Worm (Caenorhabditis elegans) whole organism, L2 larva: Measurements from ENCODE around the gene T10B5.10.

Experiments used
- C34F6.9 ChIP-seq: fragments of 150-350 bp; optimal IDR thresholded peaks from 2 replicates; lab custom pipeline; 2014; ENCODE audit warnings: missing biosample characterization, missing genetic modification characterization
- F13H6.1 ChIP-seq: sonication (generic microtip); optimal IDR thresholded peaks from 2 replicates; lab custom pipeline; 2016; ENCODE audit warnings: missing genetic modification characterization, missing compliant biosample characterization
- R02D3.7 ChIP-seq: fragments of 150-350 bp; optimal IDR thresholded peaks from 2 replicates; lab custom pipeline; 2014; ENCODE audit warnings: missing biosample characterization, missing genetic modification characterization
- Y55F3AM.14 ChIP-seq: fragments of 200-800 bp; sonication (Bioruptor generic); optimal IDR thresholded peaks from 2 replicates; lab custom pipeline; 2018; ENCODE audit warnings: mild to moderate bottlenecking, missing genetic modification characterization, missing compliant biosample characterization
- aly-2 ChIP-seq: fragments of 150-350 bp; optimal IDR thresholded peaks from 2 replicates; lab custom pipeline; 2014; ENCODE audit warnings: missing biosample characterization, missing genetic modification characterization
- ama-1 ChIP-seq: fragments of 150-350 bp; optimal IDR thresholded peaks from 2 replicates; lab custom pipeline; 2018; ENCODE audit warnings: inconsistent platforms
- blmp-1 ChIP-seq: sonication (generic microtip); optimal IDR thresholded peaks from 2 replicates; lab custom pipeline; 2017; ENCODE audit warnings: missing genetic modification characterization, mild to moderate bottlenecking, missing compliant biosample characterization, antibody characterized with exemption, moderate library complexity; ENCODE audit not compliant: insufficient read depth
- ceh-16 ChIP-seq: fragments of 150-350 bp; optimal IDR thresholded peaks from 2 replicates; lab custom pipeline; 2014; ENCODE audit warnings: missing biosample characterization, missing genetic modification characterization
- ceh-82 ChIP-seq: fragments of 150-350 bp; optimal IDR thresholded peaks from 2 replicates; lab custom pipeline; 2014; ENCODE audit warnings: missing biosample characterization, missing genetic modification characterization
- crh-2 ChIP-seq: sonication (generic microtip); optimal IDR thresholded peaks from 2 replicates; lab custom pipeline; 2017; ENCODE audit warnings: missing biosample characterization, missing genetic modification characterization
- dmd-4 ChIP-seq: sonication (generic microtip); optimal IDR thresholded peaks from 2 replicates; lab custom pipeline; 2017; ENCODE audit warnings: missing biosample characterization, missing genetic modification characterization
- egl-27 ChIP-seq: sonication (generic microtip); optimal IDR thresholded peaks from 3 replicates; lab custom pipeline; 2017; ENCODE audit warnings: missing biosample characterization, missing genetic modification reagents, missing genetic modification characterization
- elt-1 ChIP-seq: fragments of 150-350 bp; optimal IDR thresholded peaks from 2 replicates; lab custom pipeline; 2014; ENCODE audit warnings: missing biosample characterization, missing genetic modification characterization
- fos-1 ChIP-seq: fragments of 150-350 bp; optimal IDR thresholded peaks from 2 replicates; lab custom pipeline; 2014; ENCODE audit warnings: missing biosample characterization, missing genetic modification characterization
- gmeb-1 ChIP-seq: fragments of 150-350 bp; optimal IDR thresholded peaks from 2 replicates; lab custom pipeline; 2014; ENCODE audit warnings: missing biosample characterization, missing genetic modification characterization
- lin-11 ChIP-seq: fragments of 150-350 bp; sonication (generic microtip); optimal IDR thresholded peaks from 2 replicates; lab custom pipeline; 2014; ENCODE audit warnings: missing biosample characterization, missing genetic modification characterization, inconsistent platforms, mixed read lengths
- lin-13 ChIP-seq: fragments of 150-350 bp; optimal IDR thresholded peaks from 2 replicates; lab custom pipeline; 2014; ENCODE audit warnings: missing biosample characterization, missing genetic modification reagents, missing genetic modification characterization
- lin-39 ChIP-seq: fragments of 150-350 bp; optimal IDR thresholded peaks from 2 replicates; lab custom pipeline; 2014; ENCODE audit warnings: missing biosample characterization, missing genetic modification reagents, missing genetic modification characterization
- lsy-2 ChIP-seq, 2 experiments: fragments of 150-350 bp in 1 of 2; sonication (generic microtip) in 1 of 2; optimal IDR thresholded peaks; 2 replicates each; lab custom pipeline; 2014 to 2017; ENCODE audit warnings: missing biosample characterization in 2 of 2, missing genetic modification characterization in 2 of 2
- mab-5 ChIP-seq: fragments of 150-350 bp; optimal IDR thresholded peaks from 2 replicates; lab custom pipeline; 2014; ENCODE audit warnings: missing biosample characterization, missing genetic modification characterization
- nhr-12 ChIP-seq: fragments of 150-350 bp; optimal IDR thresholded peaks from 2 replicates; lab custom pipeline; 2014; ENCODE audit warnings: missing biosample characterization, missing genetic modification characterization
- nhr-129 ChIP-seq: fragments of 150-350 bp; optimal IDR thresholded peaks from 2 replicates; lab custom pipeline; 2014; ENCODE audit warnings: missing biosample characterization, missing genetic modification characterization
- nhr-21 ChIP-seq: fragments of 150-350 bp; optimal IDR thresholded peaks from 2 replicates; lab custom pipeline; 2014; ENCODE audit warnings: missing biosample characterization, missing genetic modification characterization
- nhr-23 ChIP-seq: fragments of 150-350 bp; optimal IDR thresholded peaks from 2 replicates; lab custom pipeline; 2014; ENCODE audit warnings: missing biosample characterization, missing genetic modification reagents, missing genetic modification characterization
- nhr-237 ChIP-seq: fragments of 150-350 bp; optimal IDR thresholded peaks from 2 replicates; lab custom pipeline; 2014; ENCODE audit warnings: missing biosample characterization, missing genetic modification characterization
- nhr-25 ChIP-seq: fragments of 150-350 bp; sonication (generic microtip); optimal IDR thresholded peaks from 3 replicates; lab custom pipeline; 2014; ENCODE audit warnings: missing biosample characterization, missing genetic modification characterization
- peb-1 ChIP-seq: fragments of 150-350 bp; optimal IDR thresholded peaks from 2 replicates; lab custom pipeline; 2014; ENCODE audit warnings: missing biosample characterization, missing genetic modification characterization
- sma-3 ChIP-seq: sonication (generic microtip); optimal IDR thresholded peaks from 2 replicates; lab custom pipeline; 2016; ENCODE audit warnings: missing genetic modification reagents, missing genetic modification characterization, missing compliant biosample characterization
- sma-9 ChIP-seq, 2 experiments: fragments of 150-350 bp in 1 of 2; sonication (generic microtip) in 1 of 2; optimal IDR thresholded peaks; 2 replicates each; lab custom pipeline; 2014 to 2016; ENCODE audit warnings: missing genetic modification characterization in 2 of 2, mild to moderate bottlenecking in 1 of 2, missing biosample characterization in 1 of 2, missing compliant biosample characterization in 1 of 2, missing genetic modification reagents in 1 of 2, moderate library complexity in 1 of 2
- snpc-4 ChIP-seq: fragments of 150-350 bp; optimal IDR thresholded peaks from 2 replicates; lab custom pipeline; 2014; ENCODE audit warnings: missing biosample characterization, missing genetic modification characterization
- unc-39 ChIP-seq: fragments of 150-350 bp; optimal IDR thresholded peaks from 2 replicates; lab custom pipeline; 2014; ENCODE audit warnings: missing biosample characterization, missing genetic modification characterization
- unc-55 ChIP-seq: fragments of 150-350 bp; sonication (generic microtip); optimal IDR thresholded peaks from 3 replicates; lab custom pipeline; 2014; ENCODE audit warnings: missing biosample characterization, missing genetic modification reagents, missing genetic modification characterization
- unc-62 ChIP-seq: fragments of 150-350 bp; optimal IDR thresholded peaks from 2 replicates; lab custom pipeline; 2014; ENCODE audit warnings: missing biosample characterization, missing genetic modification reagents, missing genetic modification characterization
- zag-1 ChIP-seq: fragments of 150-350 bp; optimal IDR thresholded peaks from 2 replicates; lab custom pipeline; 2014; ENCODE audit warnings: missing biosample characterization, missing genetic modification characterization
- ztf-1 ChIP-seq: fragments of 200-800 bp; sonication (Bioruptor generic); conservative IDR thresholded peaks from 2 replicates; pipeline ENCODE4 v1.3.6; 2022; ENCODE audit warnings: missing genetic modification characterization, missing compliant biosample characterization
- ztf-4 ChIP-seq: fragments of 150-350 bp; optimal IDR thresholded peaks from 2 replicates; lab custom pipeline; 2014; ENCODE audit warnings: missing biosample characterization, missing genetic modification characterization

The T10B5.10 gene

ce11 chrV:1845977-1846376 is 10.1 kb downstream of the T10B5.10 start, which contains the start of gene T10B5.7:
Gene T10B5.7 (plus strand): TSS chrV:1846201.
- TF ChIP-seq sma-9 (GFP tag; optimal IDR thresholded peaks at IDR 0.05; lab: Kevin White, UChicago) (no peak), sma-9 (tag; optimal IDR thresholded peaks at IDR 0.05; lab: Kevin White, UChicago) (no peak), fos-1 (tag; lab: Kevin White, UChicago) (peak; percentile 86)

- TF ChIP-seq nhr-129 (tag; lab: Kevin White, UChicago): no peak
- TF ChIP-seq snpc-4 (tag; lab: Kevin White, UChicago): no peak
- TF ChIP-seq R02D3.7 (tag; lab: Kevin White, UChicago): no peak
- no peak for TF ChIP-seq elt-1 (tag; lab: Kevin White, UChicago)
- no peak for TF ChIP-seq peb-1 (tag; lab: Kevin White, UChicago)
- TF ChIP-seq ztf-1: no peak
- no peak for TF ChIP-seq Y55F3AM.14 (GFP tag; lab: Kevin White, UChicago)
- TF ChIP-seq egl-27 (tag; lab: Kevin White, UChicago): no peak
- TF ChIP-seq mab-5: no peak
- no peak for TF ChIP-seq blmp-1 (tag; lab: Kevin White, UChicago)
- TF ChIP-seq ceh-16 (tag; lab: Kevin White, UChicago): no peak
- TF ChIP-seq F13H6.1 (tag; lab: Kevin White, UChicago): no peak
- no peak for TF ChIP-seq lsy-2 (tag; optimal IDR thresholded peaks at IDR 0.05; lab: Kevin White, UChicago)
- TF ChIP-seq nhr-12 (tag; lab: Kevin White, UChicago): no peak
- no peak for TF ChIP-seq nhr-237
- TF ChIP-seq lin-39 (tag; lab: Kevin White, UChicago): no peak
- no peak for TF ChIP-seq ceh-82 (tag; lab: Kevin White, UChicago)
- no peak for TF ChIP-seq lin-13
- TF ChIP-seq ztf-4: no peak
- TF ChIP-seq unc-62 (GFP tag; lab: Kevin White, UChicago): no peak
Measured at ce11 chrV:1841744-1842143, 14.3 kb downstream of the T10B5.10 start, which contains the start of gene T10B5.8. Gene T10B5.8 (plus strand): TSS chrV:1842044.

- no peak for TF ChIP-seq C34F6.9
- TF ChIP-seq nhr-23: no peak
- TF ChIP-seq lin-39 (tag; lab: Kevin White, UChicago): no peak
- no peak for TF ChIP-seq ceh-82 (tag; lab: Kevin White, UChicago)
- TF ChIP-seq nhr-237: no peak
- no peak for TF ChIP-seq dmd-4
- peak; percentile 30 for TF ChIP-seq blmp-1 (tag; lab: Kevin White, UChicago)
- TF ChIP-seq elt-1 (tag; lab: Kevin White, UChicago): no peak
- no peak for TF ChIP-seq zag-1 (tag; lab: Kevin White, UChicago)
- no peak for TF ChIP-seq nhr-129 (tag; lab: Kevin White, UChicago)
- no peak for TF ChIP-seq mab-5
- TF ChIP-seq ceh-16 (tag; lab: Kevin White, UChicago): no peak
- peak; percentile 0 for TF ChIP-seq fos-1 (tag; lab: Kevin White, UChicago)
- no peak for TF ChIP-seq R02D3.7 (tag; lab: Kevin White, UChicago)
- no peak for TF ChIP-seq Y55F3AM.14 (GFP tag; lab: Kevin White, UChicago)
- no peak for TF ChIP-seq nhr-25 (tag; lab: Kevin White, UChicago)
- peak; percentile 3 for TF ChIP-seq nhr-21 (tag; lab: Kevin White, UChicago)
- no peak for TF ChIP-seq egl-27 (tag; lab: Kevin White, UChicago)
Measured at ce11 chrV:1829973-1830372, 26.1 kb downstream of the T10B5.10 start, which contains the start of gene Y32G9B.1. Gene Y32G9B.1 (minus strand): TSS chrV:1830073.

- no peak for TF ChIP-seq ama-1 (lab: Kevin White, UChicago)
- TF ChIP-seq F13H6.1 (tag; lab: Kevin White, UChicago): no peak
- TF ChIP-seq ztf-1: no peak
- TF ChIP-seq ceh-16 (tag; lab: Kevin White, UChicago): no peak
- TF ChIP-seq unc-55 (GFP tag; lab: Kevin White, UChicago): no peak
- no peak for TF ChIP-seq C34F6.9
- no peak for TF ChIP-seq nhr-129 (tag; lab: Kevin White, UChicago)
- TF ChIP-seq gmeb-1 (tag; lab: Kevin White, UChicago): no peak
- no peak for TF ChIP-seq Y55F3AM.14 (GFP tag; lab: Kevin White, UChicago)
Measured at ce11 chrV:1824528-1824927, 31.5 kb downstream of the T10B5.10 start.

DNA sequence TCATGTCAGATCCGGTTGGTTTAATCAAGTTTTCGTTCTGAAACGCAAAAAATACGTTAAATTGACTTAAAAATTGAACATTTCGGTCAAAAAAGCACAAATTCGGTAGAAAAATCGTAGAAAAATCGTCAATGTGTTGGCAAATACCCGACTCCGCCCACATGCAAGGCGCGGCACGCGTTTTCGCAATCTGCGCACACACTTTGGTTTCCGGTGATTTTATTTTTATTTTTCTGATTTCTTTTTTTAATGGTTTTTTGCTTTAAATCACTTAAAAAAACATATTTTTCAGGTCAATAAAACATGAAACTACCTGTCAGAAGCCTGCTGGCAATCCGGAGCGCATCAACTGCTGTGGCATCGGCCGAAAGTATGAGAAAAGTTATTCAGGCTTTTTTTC is 34.8 kb downstream of the T10B5.10 start, which contains the start of the genes gly-7 and mrpl-39:
Gene gly-7, minus strand, starts transcription at position 37 of the 400 bp plus-strand sequence.
Gene mrpl-39, plus strand, starts transcription at position 293 of the 400 bp plus-strand sequence.
- peak; percentile 30 for TF ChIP-seq nhr-129 (tag; lab: Kevin White, UChicago)
- no peak for TF ChIP-seq unc-39 (tag; lab: Kevin White, UChicago)
- peak; percentile 56 for TF ChIP-seq gmeb-1 (tag; lab: Kevin White, UChicago)
- peak; percentile 34 for TF ChIP-seq crh-2 (tag; lab: Kevin White, UChicago)
- TF ChIP-seq C34F6.9: peak; percentile 23
- peak in 1 of 2 experiments; percentile 35 for TF ChIP-seq lsy-2 (tag; optimal IDR thresholded peaks at IDR 0.05; lab: Kevin White, UChicago)
- TF ChIP-seq aly-2 (tag; lab: Kevin White, UChicago): no peak
- peak; percentile 45 for TF ChIP-seq unc-55 (GFP tag; lab: Kevin White, UChicago)
- peak; percentile 10 for TF ChIP-seq F13H6.1 (tag; lab: Kevin White, UChicago)
- TF ChIP-seq sma-3 (GFP tag; lab: Kevin White, UChicago): peak; percentile 23
- peak; percentile 48 for TF ChIP-seq lin-11
